Fruit fly (Drosophila melanogaster): Measurements from ENCODE around the gene CG14671.
A peak's percentile ranks its signal among the peaks of the same experiment; 100 is the strongest.

CG14671 gene

DNA sequence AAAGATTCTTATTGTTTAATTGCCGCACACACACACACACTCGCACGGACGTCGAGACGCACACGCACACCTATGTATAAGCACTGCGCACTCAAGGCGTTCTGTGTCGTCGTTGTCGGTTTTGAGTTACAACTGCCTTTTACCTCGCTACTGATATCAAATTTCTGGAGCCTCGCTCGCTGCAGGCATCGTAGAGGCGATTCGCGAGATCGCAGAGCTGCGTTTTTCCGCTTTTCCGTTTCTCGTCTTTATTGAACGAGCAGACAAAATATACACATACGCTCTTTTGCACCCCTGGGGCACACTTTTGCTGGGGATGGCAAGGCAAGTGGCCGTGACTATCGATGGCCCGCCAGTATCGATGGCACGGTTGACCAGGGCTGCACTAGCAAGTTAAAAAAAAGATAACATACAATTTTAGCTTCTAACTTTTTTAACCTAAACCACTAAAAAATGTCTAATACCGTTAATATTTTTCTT lies 17.1 kb downstream of the CG14671 start, which contains the start of gene CG2519 (continued):
- no peak for TF ChIP-seq bsh (GFP tag; optimal IDR thresholded peaks at IDR 0.05)
- peak; percentile 14; the same call in 1 of the 2 replicates for TF ChIP-seq CG14667 (GFP tag; IDR thresholded peaks at IDR 0.05)
- peak; percentile 42 for TF ChIP-seq CG12942 (GFP tag; optimal IDR thresholded peaks at IDR 0.05)
- no peak for TF ChIP-seq Oli (tag; optimal IDR thresholded peaks at IDR 0.05)
- no peak for TF ChIP-seq vvl (GFP tag; IDR thresholded peaks at IDR 0.05)
- TF ChIP-seq Dek (tag; optimal IDR thresholded peaks at IDR 0.05): no peak
- peak; percentile 49; the same call in 1 of the 2 replicates for TF ChIP-seq CG14014 (GFP tag; IDR thresholded peaks at IDR 0.05)
- TF ChIP-seq CG17328 (GFP tag; IDR thresholded peaks at IDR 0.05): peak; percentile 55
- TF ChIP-seq ranshi (GFP tag; IDR thresholded peaks at IDR 0.05): peak; percentile 53; the same call in 1 of the 2 replicates
- TF ChIP-seq CG16863 (GFP tag; optimal IDR thresholded peaks at IDR 0.05): peak; percentile 34
- TF ChIP-seq sisA (GFP tag; IDR thresholded peaks at IDR 0.05): peak; percentile 55
- TF ChIP-seq pros (GFP tag; optimal IDR thresholded peaks at IDR 0.05): peak; percentile 65
- TF ChIP-seq tx (GFP tag; optimal IDR thresholded peaks at IDR 0.05): peak; percentile 22
- TF ChIP-seq B-H2 (GFP tag; optimal IDR thresholded peaks at IDR 0.05): peak; percentile 47
- TF ChIP-seq wek (GFP tag; optimal IDR thresholded peaks at IDR 0.05): peak; percentile 22
- no peak for TF ChIP-seq en (GFP tag; optimal IDR thresholded peaks at IDR 0.05)
- peak; percentile 67 for TF ChIP-seq her (GFP tag; optimal IDR thresholded peaks at IDR 0.05)
- no peak for TF ChIP-seq Hmx (GFP tag; optimal IDR thresholded peaks at IDR 0.05)
- peak in 1 of 3 experiments; percentile 9 for TF ChIP-seq lola (GFP tag; optimal IDR thresholded peaks at IDR 0.05)
- peak; percentile 24; the same call in 1 of the 3 replicates for TF ChIP-seq Mrtf (GFP tag; IDR thresholded peaks at IDR 0.05)
- TF ChIP-seq Mad (GFP tag; optimal IDR thresholded peaks at IDR 0.05): peak; percentile 48
- TF ChIP-seq dm (GFP tag; optimal IDR thresholded peaks at IDR 0.05): peak; percentile 51
- TF ChIP-seq Spps (tag; optimal IDR thresholded peaks at IDR 0.05): no peak
- TF ChIP-seq gcm (GFP tag; optimal IDR thresholded peaks at IDR 0.05): no peak
- no peak for TF ChIP-seq br (optimal IDR thresholded peaks at IDR 0.05)
- TF ChIP-seq ERR (GFP tag; optimal IDR thresholded peaks at IDR 0.05): peak; percentile 57
- no peak for TF ChIP-seq CG3407 (GFP tag; optimal IDR thresholded peaks at IDR 0.05)
- peak; percentile 86 for TF ChIP-seq row (GFP tag; IDR thresholded peaks at IDR 0.05)
- TF ChIP-seq mam (GFP tag; optimal IDR thresholded peaks at IDR 0.05): peak; percentile 73
- TF ChIP-seq tio (GFP tag; optimal IDR thresholded peaks at IDR 0.05): no peak
- TF ChIP-seq gro (GFP tag; optimal IDR thresholded peaks at IDR 0.05): peak; percentile 80
- no peak for TF ChIP-seq corto (GFP tag; optimal IDR thresholded peaks at IDR 0.05)
- peak; percentile 95 for TF ChIP-seq CG16813 (GFP tag; IDR thresholded peaks at IDR 0.05; ENCODE audit: partially characterized antibody)
- peak; percentile 85 for TF ChIP-seq hb (GFP tag; IDR thresholded peaks at IDR 0.05; ENCODE audit: partially characterized antibody)
- TF ChIP-seq gt (GFP tag; IDR thresholded peaks at IDR 0.05): no peak
- TF ChIP-seq GATAe (GFP tag; conservative IDR thresholded peaks at IDR 0.05): no peak
- peak; percentile 82 for TF ChIP-seq CHES-1-like (GFP tag; optimal IDR thresholded peaks at IDR 0.05)
- TF ChIP-seq chif (GFP tag; optimal IDR thresholded peaks at IDR 0.05): peak; percentile 33 to 51
- peak; percentile 61 for TF ChIP-seq Bteb2 (GFP tag; optimal IDR thresholded peaks at IDR 0.05)
- TF ChIP-seq org-1 (GFP tag; optimal IDR thresholded peaks at IDR 0.05): peak; percentile 18
- peak; percentile 95 for TF ChIP-seq knrl (GFP tag; IDR thresholded peaks at IDR 0.05; ENCODE audit: partially characterized antibody)
- TF ChIP-seq MBD-R2 (GFP tag; IDR thresholded peaks at IDR 0.05): peak; percentile 85
- peak; percentile 36; the same call in 1 of the 2 replicates for TF ChIP-seq CG6272 (GFP tag; IDR thresholded peaks at IDR 0.05)
- TF ChIP-seq CG8089 (GFP tag; optimal IDR thresholded peaks at IDR 0.05): peak; percentile 3
- peak; percentile 21 for TF ChIP-seq CG6254 (GFP tag; optimal IDR thresholded peaks at IDR 0.05)
- TF ChIP-seq CG10209 (GFP tag; optimal IDR thresholded peaks at IDR 0.05): peak; percentile 15
- peak; percentile 35 for TF ChIP-seq eyg (GFP tag; optimal IDR thresholded peaks at IDR 0.05)
- TF ChIP-seq CG4854 (GFP tag; optimal IDR thresholded peaks at IDR 0.05): no peak
- no peak for TF ChIP-seq Dip2 (GFP tag; IDR thresholded peaks at IDR 0.05)
- TF ChIP-seq crp (GFP tag; optimal IDR thresholded peaks at IDR 0.05): peak in 1 of 2 experiments; percentile 23
- TF ChIP-seq sens (GFP tag): peak; percentile 91
